Worm (Caenorhabditis elegans) whole organism, L4 larva: Measurements from ENCODE around the gene W05H9.2.
A peak's percentile ranks its signal among the peaks of the same experiment; 100 is the strongest.

Experiments
- D1046.2 ChIP-seq: fragments of 200-800 bp; sonication (Bioruptor generic); IDR thresholded peaks from 2 replicates; pipeline ENCODE4 v1.3.6; 2022; ENCODE audit warnings: missing genetic modification characterization, missing compliant biosample characterization
- F10B5.3 ChIP-seq: sonication (generic microtip); optimal IDR thresholded peaks from 2 replicates; lab custom pipeline; 2016; ENCODE audit warnings: mild to moderate bottlenecking, missing genetic modification characterization, missing compliant biosample characterization
- F26F4.8 ChIP-seq: fragments of 200-800 bp; sonication (Bioruptor generic); conservative IDR thresholded peaks from 2 replicates; pipeline ENCODE4 v1.3.6; 2022; ENCODE audit warnings: missing genetic modification characterization, missing compliant biosample characterization
- R02D3.7 ChIP-seq: fragments of 150-350 bp; sonication (generic microtip); optimal IDR thresholded peaks from 3 replicates; lab custom pipeline; 2014; ENCODE audit warnings: missing biosample characterization, missing genetic modification characterization
- T26A8.4 ChIP-seq: fragments of 200-800 bp; sonication (Bioruptor generic); IDR thresholded peaks from 2 replicates; pipeline ENCODE4 v1.3.6; 2022; ENCODE audit warnings: missing genetic modification characterization, missing compliant biosample characterization
- Y105C5A.15 ChIP-seq: fragments of 200-800 bp; sonication (Bioruptor generic); IDR thresholded peaks from 2 replicates; pipeline ENCODE4 v1.3.6; 2022; ENCODE audit warnings: missing genetic modification characterization, missing compliant biosample characterization
- Y48G9A.11 ChIP-seq: fragments of 200-800 bp; sonication (Bioruptor generic); IDR thresholded peaks from 2 replicates; pipeline ENCODE4 v1.3.6; 2022; ENCODE audit warnings: missing genetic modification reagents, missing genetic modification characterization, missing compliant biosample characterization
- aha-1 ChIP-seq: fragments of 150-350 bp; peaks from one replicate; lab custom pipeline; 2014; ENCODE audit warnings: missing biosample characterization, missing genetic modification characterization
- ama-1 ChIP-seq: fragments of 150-350 bp; optimal IDR thresholded peaks from 2 replicates; lab custom pipeline; 2014; ENCODE audit warnings: inconsistent platforms, mixed read lengths
- attf-4 ChIP-seq: sonication (generic microtip); optimal IDR thresholded peaks from 3 replicates; lab custom pipeline; 2017; ENCODE audit warnings: missing biosample characterization, missing genetic modification characterization
- ceh-20 ChIP-seq: fragments of 200-800 bp; sonication (Bioruptor generic); IDR thresholded peaks from 2 replicates; pipeline ENCODE4 v1.3.6; 2022; ENCODE audit warnings: missing genetic modification reagents, missing genetic modification characterization, missing compliant biosample characterization
- ceh-28 ChIP-seq: fragments of 150-350 bp; optimal IDR thresholded peaks from 2 replicates; lab custom pipeline; 2014; ENCODE audit warnings: missing biosample characterization, missing genetic modification reagents, missing genetic modification characterization
- ceh-32 ChIP-seq: sonication (generic microtip); optimal IDR thresholded peaks from 2 replicates; lab custom pipeline; 2016; ENCODE audit warnings: mild to moderate bottlenecking, missing genetic modification characterization, missing compliant biosample characterization; ENCODE audit not compliant: poor library complexity
- ceh-44 ChIP-seq: fragments of 200-800 bp; sonication (Bioruptor generic); IDR thresholded peaks from 2 replicates; pipeline ENCODE4 v1.3.6; 2022; ENCODE audit warnings: missing genetic modification reagents, missing genetic modification characterization, missing compliant biosample characterization
- ceh-62 ChIP-seq: sonication (generic microtip); optimal IDR thresholded peaks from 2 replicates; lab custom pipeline; 2017; ENCODE audit warnings: missing biosample characterization, missing genetic modification characterization
- ceh-82 ChIP-seq: sonication (generic microtip); optimal IDR thresholded peaks from 2 replicates; lab custom pipeline; 2017; ENCODE audit warnings: missing biosample characterization, missing genetic modification characterization
- ctbp-1 ChIP-seq: fragments of 200-800 bp; sonication (Bioruptor generic); IDR thresholded peaks from 2 replicates; pipeline ENCODE4 v1.3.6; 2022; ENCODE audit warnings: missing genetic modification reagents, missing genetic modification characterization, missing compliant biosample characterization
- daf-16 ChIP-seq, 3 experiments: sonication (generic microtip); optimal IDR thresholded peaks; 2 replicates each; lab custom pipeline; 2016 to 2017; ENCODE audit warnings: missing genetic modification characterization in 3 of 3, missing genetic modification reagents in 3 of 3, mild to moderate bottlenecking in 2 of 3, missing compliant biosample characterization in 2 of 3, missing biosample characterization in 1 of 3, moderate library complexity in 1 of 3
- daf-19 ChIP-seq: fragments of 200-800 bp; sonication (Bioruptor generic); conservative IDR thresholded peaks from 2 replicates; pipeline ENCODE4 v1.3.6; 2022; ENCODE audit warnings: missing genetic modification characterization, missing compliant biosample characterization
- dmd-8 ChIP-seq: fragments of 200-800 bp; sonication (Bioruptor generic); IDR thresholded peaks from 2 replicates; pipeline ENCODE4 v1.3.6; 2022; ENCODE audit warnings: missing genetic modification characterization, missing compliant biosample characterization
- dmd-9 ChIP-seq: fragments of 200-800 bp; sonication (Bioruptor generic); IDR thresholded peaks from 2 replicates; pipeline ENCODE4 v1.3.6; 2022; ENCODE audit warnings: missing genetic modification reagents, missing genetic modification characterization, missing compliant biosample characterization
- dpl-1 ChIP-seq: fragments of 150-350 bp; optimal IDR thresholded peaks from 2 replicates; lab custom pipeline; 2014; ENCODE audit warnings: missing biosample characterization, missing genetic modification reagents, missing genetic modification characterization
- duxl-1 ChIP-seq: sonication (generic microtip); optimal IDR thresholded peaks from 2 replicates; lab custom pipeline; 2016; ENCODE audit warnings: mild to moderate bottlenecking, missing genetic modification characterization, moderate library complexity, missing compliant biosample characterization; ENCODE audit not compliant: poor library complexity
- dve-1 ChIP-seq: sonication (generic microtip); optimal IDR thresholded peaks from 2 replicates; lab custom pipeline; 2017; ENCODE audit warnings: antibody characterized with exemption, mild to moderate bottlenecking, missing genetic modification characterization, missing compliant biosample characterization; ENCODE audit not compliant: insufficient read depth
- gei-8 ChIP-seq: fragments of 200-800 bp; sonication (Bioruptor generic); optimal IDR thresholded peaks from 2 replicates; lab custom pipeline; 2018; ENCODE audit warnings: mild to moderate bottlenecking, missing genetic modification characterization, missing compliant biosample characterization
- hlh-11 ChIP-seq: fragments of 200-800 bp; sonication (Bioruptor generic); optimal IDR thresholded peaks from 2 replicates; lab custom pipeline; 2018; ENCODE audit warnings: mild to moderate bottlenecking, missing genetic modification characterization, missing compliant biosample characterization
- jun-1 ChIP-seq: fragments of 150-350 bp; optimal IDR thresholded peaks from 2 replicates; lab custom pipeline; 2014; ENCODE audit warnings: missing biosample characterization, missing genetic modification reagents, missing genetic modification characterization
- lin-1 ChIP-seq: fragments of 200-800 bp; sonication (Bioruptor generic); IDR thresholded peaks from 2 replicates; pipeline ENCODE4 v1.3.6; 2022; ENCODE audit warnings: missing genetic modification reagents, missing genetic modification characterization, missing compliant biosample characterization
- lin-38 ChIP-seq: fragments of 200-800 bp; sonication (Bioruptor generic); IDR thresholded peaks from 2 replicates; pipeline ENCODE4 v1.3.6; 2022; ENCODE audit warnings: missing genetic modification reagents, missing genetic modification characterization, missing compliant biosample characterization
- lsy-2 ChIP-seq, 2 experiments: fragments of 150-350 bp in 1 of 2; sonication (generic microtip) in 1 of 2; optimal IDR thresholded peaks; 2 replicates each; lab custom pipeline; 2014 to 2017; ENCODE audit warnings: missing biosample characterization in 2 of 2, missing genetic modification characterization in 2 of 2
- madf-9 ChIP-seq: fragments of 200-800 bp; sonication (Bioruptor generic); conservative IDR thresholded peaks from 2 replicates; pipeline ENCODE4 v1.3.6; 2022; ENCODE audit warnings: missing genetic modification reagents, missing genetic modification characterization, missing compliant biosample characterization
- mdl-1 ChIP-seq, 2 experiments: fragments of 150-350 bp in 1 of 2; sonication (generic microtip) in 1 of 2; optimal IDR thresholded peaks; 2 replicates each; lab custom pipeline; 2014 to 2017; ENCODE audit warnings: missing biosample characterization in 2 of 2, missing genetic modification characterization in 2 of 2
- mep-1 ChIP-seq: fragments of 150-350 bp; sonication (generic microtip); optimal IDR thresholded peaks from 3 replicates; lab custom pipeline; 2014; ENCODE audit warnings: missing biosample characterization, missing genetic modification characterization
- nhr-111 ChIP-seq: fragments of 200-800 bp; sonication (Bioruptor generic); optimal IDR thresholded peaks from 2 replicates; lab custom pipeline; 2018; ENCODE audit warnings: mild to moderate bottlenecking, missing genetic modification characterization, missing compliant biosample characterization
- nhr-237 ChIP-seq: sonication (generic microtip); optimal IDR thresholded peaks from 2 replicates; lab custom pipeline; 2017; ENCODE audit warnings: missing biosample characterization, missing genetic modification characterization
- nhr-25 ChIP-seq: sonication (generic microtip); optimal IDR thresholded peaks from 2 replicates; lab custom pipeline; 2017; ENCODE audit warnings: missing genetic modification characterization, mild to moderate bottlenecking, missing compliant biosample characterization, antibody characterized with exemption, moderate library complexity, borderline replicate concordance; ENCODE audit not compliant: insufficient read depth
- nhr-28 ChIP-seq: fragments of 150-350 bp; optimal IDR thresholded peaks from 2 replicates; lab custom pipeline; 2014; ENCODE audit warnings: missing biosample characterization, missing genetic modification characterization
- nhr-48 ChIP-seq: sonication (generic microtip); optimal IDR thresholded peaks from 2 replicates; lab custom pipeline; 2016; ENCODE audit warnings: mild to moderate bottlenecking, missing genetic modification characterization, missing compliant biosample characterization
- nhr-76 ChIP-seq: fragments of 150-350 bp; optimal IDR thresholded peaks from 2 replicates; lab custom pipeline; 2014; ENCODE audit warnings: missing biosample characterization, missing genetic modification characterization
- php-3 ChIP-seq: fragments of 200-800 bp; sonication (Bioruptor generic); IDR thresholded peaks from 2 replicates; pipeline ENCODE4 v1.3.6; 2022; ENCODE audit warnings: missing genetic modification reagents, missing genetic modification characterization, missing compliant biosample characterization
- saeg-2 ChIP-seq: fragments of 200-800 bp; sonication (Bioruptor generic); IDR thresholded peaks from 2 replicates; pipeline ENCODE4 v1.3.6; 2022; ENCODE audit warnings: missing genetic modification reagents, missing genetic modification characterization, missing compliant biosample characterization
- snpc-4 ChIP-seq: fragments of 150-350 bp; optimal IDR thresholded peaks from 2 replicates; lab custom pipeline; 2014; ENCODE audit warnings: missing biosample characterization, missing genetic modification characterization
- spr-3 ChIP-seq: fragments of 200-800 bp; sonication (Bioruptor generic); optimal IDR thresholded peaks from 2 replicates; lab custom pipeline; 2018; ENCODE audit warnings: mild to moderate bottlenecking, missing genetic modification characterization, missing compliant biosample characterization
- tag-97 ChIP-seq: fragments of 200-800 bp; sonication (Bioruptor generic); IDR thresholded peaks from 2 replicates; pipeline ENCODE4 v1.3.6; 2022; ENCODE audit warnings: missing genetic modification characterization, missing compliant biosample characterization
- unc-62 ChIP-seq, 3 experiments: fragments of 150-350 bp in 1 of 3; sonication (generic microtip); optimal IDR thresholded peaks in 2 of 3; peaks in 1 of 3; 1 replicate in 1 of 3; 2 replicates in 2 of 3; lab custom pipeline; 2014 to 2017; ENCODE audit warnings: missing biosample characterization in 3 of 3, missing genetic modification characterization in 3 of 3, missing genetic modification reagents in 3 of 3, missing genotype in 1 of 3
- vab-7 ChIP-seq: fragments of 200-800 bp; sonication (Bioruptor generic); IDR thresholded peaks from 2 replicates; pipeline ENCODE4 v1.3.6; 2022; ENCODE audit warnings: missing genetic modification reagents, missing genetic modification characterization, missing compliant biosample characterization
- zfp-3 ChIP-seq: fragments of 200-800 bp; sonication (Bioruptor generic); conservative IDR thresholded peaks from 2 replicates; pipeline ENCODE4 v1.3.6; 2022; ENCODE audit warnings: missing genetic modification reagents, missing genetic modification characterization, missing compliant biosample characterization
- zip-11 ChIP-seq: fragments of 200-800 bp; sonication (Bioruptor generic); IDR thresholded peaks from 2 replicates; pipeline ENCODE4 v1.3.6; 2022; ENCODE audit warnings: missing genetic modification characterization, missing compliant biosample characterization
- zip-2 ChIP-seq: fragments of 150-350 bp; optimal IDR thresholded peaks from 2 replicates; lab custom pipeline; 2014; ENCODE audit warnings: missing biosample characterization, missing genetic modification characterization
- ztf-7 ChIP-seq: fragments of 150-350 bp; optimal IDR thresholded peaks from 2 replicates; lab custom pipeline; 2014; ENCODE audit warnings: missing biosample characterization, missing genetic modification characterization

W05H9.2 gene

DNA sequence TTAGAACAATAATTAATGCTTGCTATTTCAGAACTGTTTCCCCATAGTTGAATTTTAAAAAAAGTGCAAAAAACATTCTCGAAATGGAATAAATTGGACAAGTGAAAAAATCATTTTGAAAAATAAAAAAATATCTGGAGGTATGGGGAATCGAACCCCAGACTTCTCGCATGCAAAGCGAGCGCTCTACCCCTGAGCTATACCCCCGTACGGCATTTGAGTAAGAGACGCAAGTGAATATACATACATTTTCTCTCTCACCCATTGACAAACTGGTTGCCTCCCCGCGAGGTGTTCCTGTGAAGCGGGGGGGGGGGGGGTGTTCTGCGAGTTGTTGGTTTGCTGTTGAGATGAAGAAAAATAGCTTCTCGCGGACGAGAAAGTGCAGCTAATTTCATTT is 25.3 kb downstream of the W05H9.2 start (continued):
- TF ChIP-seq nhr-237 (no peak), jun-1 (tag; lab: Kevin White, UChicago) (no peak), F10B5.3 (tag; lab: Kevin White, UChicago) (peak; percentile 62), mep-1 (tag; lab: Kevin White, UChicago) (peak; percentile 83), ceh-62 (tag; lab: Kevin White, UChicago) (no peak), duxl-1 (tag; lab: Kevin White, UChicago) (peak; percentile 76), ceh-44 (GFP tag; lab: Robert Waterston, UW) (peak; percentile 92), madf-9 (GFP tag; lab: Robert Waterston, UW) (peak; percentile 91), tag-97 (no peak), unc-62 (GFP tag; optimal IDR thresholded peaks at IDR 0.05 in 1 of 2; lab: Kevin White, UChicago) (no peak), unc-62 (tag; optimal IDR thresholded peaks at IDR 0.05; lab: Kevin White, UChicago) (no peak), spr-3 (GFP tag; lab: Kevin White, UChicago) (peak; percentile 45), nhr-25 (peak; percentile 68), lsy-2 (tag; optimal IDR thresholded peaks at IDR 0.05; lab: Kevin White, UChicago) (no peak), php-3 (peak; percentile 83), R02D3.7 (no peak), daf-19 (GFP tag; lab: Robert Waterston, UW) (peak; percentile 89), ceh-28 (tag; lab: Kevin White, UChicago) (no peak), Y48G9A.11 (GFP tag; lab: Robert Waterston, UW) (peak; percentile 81), ama-1 (no peak), lin-38 (peak; percentile 83), Y105C5A.15 (GFP tag; lab: Robert Waterston, UW) (peak; percentile 97), dmd-8 (GFP tag; lab: Robert Waterston, UW) (peak; percentile 99), nhr-111 (GFP tag; lab: Kevin White, UChicago) (peak; percentile 80), aha-1 (tag; lab: Kevin White, UChicago) (peak; percentile 33), hlh-11 (tag; lab: Kevin White, UChicago) (peak; percentile 57), D1046.2 (peak; percentile 95), nhr-28 (tag; lab: Kevin White, UChicago) (peak; percentile 24), zip-2 (tag; lab: Kevin White, UChicago) (no peak), mdl-1 (tag; optimal IDR thresholded peaks at IDR 0.05; lab: Kevin White, UChicago) (peak in 1 of 2 experiments; percentile 56), vab-7 (GFP tag; lab: Robert Waterston, UW) (peak; percentile 97), zip-11 (peak; percentile 55; the same call in 1 of the 2 replicates), saeg-2 (GFP tag; lab: Robert Waterston, UW) (peak; percentile 78; the same call in 1 of the 2 replicates), F26F4.8 (GFP tag; lab: Robert Waterston, UW) (peak; percentile 90), ctbp-1 (GFP tag; lab: Robert Waterston, UW) (peak; percentile 86), ceh-32 (tag; lab: Kevin White, UChicago) (no peak), ceh-82 (tag; lab: Kevin White, UChicago) (no peak), nhr-76 (tag; lab: Kevin White, UChicago) (no peak), gei-8 (GFP tag; lab: Kevin White, UChicago) (peak; percentile 76), lin-1 (GFP tag; lab: Robert Waterston, UW) (0 out of 2 replicates have a peak, but pooled peaks have one; percentile 72), T26A8.4 (GFP tag; lab: Robert Waterston, UW) (peak; percentile 92), daf-16 (GFP tag; optimal IDR thresholded peaks at IDR 0.05; lab: Kevin White, UChicago) (peak; percentile 69 to 86), daf-16 (tag; optimal IDR thresholded peaks at IDR 0.05; lab: Kevin White, UChicago) (peak; percentile 56), ceh-20 (GFP tag; lab: Robert Waterston, UW) (peak; percentile 82), dmd-9 (GFP tag; lab: Robert Waterston, UW) (peak; percentile 79), snpc-4 (tag; lab: Kevin White, UChicago) (no peak), ztf-7 (tag; lab: Kevin White, UChicago) (peak; percentile 54), zfp-3 (GFP tag; lab: Robert Waterston, UW) (peak; percentile 61), dpl-1 (GFP tag; lab: Kevin White, UChicago) (peak; percentile 27), dve-1 (tag; lab: Kevin White, UChicago) (peak; percentile 62), nhr-48 (peak; percentile 75), attf-4 (tag; lab: Kevin White, UChicago) (no peak)
